Fruit fly (Drosophila melanogaster) ovary, adult (tissue): Measurements from ENCODE around the gene Slu7.
A peak's percentile ranks its signal among the peaks of the same experiment; 100 is the strongest.

ENCODE experiments used
- CG17801 ChIP-seq: fragments of 200-800 bp; optimal IDR thresholded peaks from 2 replicates; lab custom pipeline; 2019; ENCODE audit warnings: missing biosample characterization, mild to moderate bottlenecking, missing genetic modification characterization, moderate library complexity; ENCODE audit not compliant: partially characterized antibody

The Slu7 gene

DNA sequence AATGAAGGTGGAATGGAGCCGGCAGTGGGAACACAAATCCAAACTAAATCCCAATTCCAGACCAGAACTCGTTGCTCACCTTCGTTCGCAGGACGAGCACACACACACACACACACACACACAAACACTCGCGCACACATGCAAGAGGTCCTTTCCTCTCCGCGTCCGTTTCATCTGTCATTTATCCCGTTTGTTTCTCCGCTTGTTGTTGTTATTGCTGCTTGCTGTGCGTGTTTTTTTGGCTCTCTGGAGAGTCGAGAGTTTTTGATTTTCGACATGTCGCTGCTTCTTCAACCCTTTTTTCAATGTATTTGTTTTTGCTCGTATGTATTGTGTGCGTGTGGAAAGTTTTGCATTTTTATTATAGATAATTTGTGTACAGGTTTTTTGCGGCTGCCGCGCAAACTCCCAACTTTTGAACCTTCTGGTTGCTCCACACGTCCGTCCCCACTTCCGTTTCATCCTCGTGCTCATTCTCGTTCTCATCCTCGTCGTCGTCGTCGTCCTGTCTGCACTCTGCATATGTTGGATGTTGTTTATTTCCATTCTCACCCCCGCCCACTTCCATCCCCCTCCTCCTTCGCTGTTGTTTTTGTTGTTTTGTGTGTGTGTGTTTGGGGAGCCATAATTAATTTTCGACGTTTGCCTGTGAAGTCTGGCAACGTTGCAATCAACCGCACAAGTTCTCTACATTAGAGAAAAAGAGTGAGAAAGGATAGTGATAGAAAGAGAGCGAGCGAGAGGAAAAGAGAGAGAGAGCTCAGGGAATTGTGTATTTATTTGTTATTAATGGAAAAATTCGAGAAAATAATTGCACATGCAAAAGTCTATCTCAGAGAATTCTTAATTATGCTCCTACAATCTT lies 30.6 kb upstream of the Slu7 start:
- TF ChIP-seq CG17801 (GFP tag; lab: Kevin White, UChicago), result no peak

DNA sequence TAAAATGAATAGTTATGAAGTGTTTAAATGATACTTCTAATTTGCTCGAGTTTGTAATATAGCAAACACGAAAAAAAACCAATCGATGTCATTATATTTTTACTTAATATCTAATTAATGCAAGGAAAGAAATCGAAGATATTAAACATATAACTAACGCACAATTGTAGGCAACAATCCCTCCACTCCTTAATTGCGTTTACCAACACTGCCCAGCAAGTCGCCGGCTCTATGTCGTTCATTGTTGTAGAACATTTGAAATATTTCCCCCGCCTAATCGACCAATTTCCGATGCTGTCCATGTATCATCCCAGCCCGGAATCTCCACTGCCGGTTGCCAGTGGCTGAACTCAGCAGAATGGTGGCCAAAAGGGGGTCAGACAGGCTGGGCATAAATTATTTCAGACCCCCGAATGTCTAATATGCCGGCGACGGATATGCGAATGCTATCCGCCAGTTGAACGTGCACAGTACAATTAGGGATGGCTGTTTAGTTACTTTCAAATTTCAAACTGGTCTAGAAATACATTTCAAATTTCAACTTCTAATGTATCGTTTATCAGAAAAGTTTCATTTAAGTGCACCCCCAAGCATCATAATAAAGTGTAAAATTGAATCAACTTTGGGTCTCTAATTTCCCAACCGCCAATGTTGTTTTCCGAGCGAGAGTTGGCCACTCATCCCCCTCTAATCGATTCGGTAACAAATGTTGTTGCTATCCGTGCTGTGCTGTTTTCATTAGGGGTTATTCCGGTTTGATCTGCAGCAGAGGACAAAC lies 29.7 kb upstream of the Slu7 start:
- TF ChIP-seq CG17801 (GFP tag; lab: Kevin White, UChicago), result no peak

DNA sequence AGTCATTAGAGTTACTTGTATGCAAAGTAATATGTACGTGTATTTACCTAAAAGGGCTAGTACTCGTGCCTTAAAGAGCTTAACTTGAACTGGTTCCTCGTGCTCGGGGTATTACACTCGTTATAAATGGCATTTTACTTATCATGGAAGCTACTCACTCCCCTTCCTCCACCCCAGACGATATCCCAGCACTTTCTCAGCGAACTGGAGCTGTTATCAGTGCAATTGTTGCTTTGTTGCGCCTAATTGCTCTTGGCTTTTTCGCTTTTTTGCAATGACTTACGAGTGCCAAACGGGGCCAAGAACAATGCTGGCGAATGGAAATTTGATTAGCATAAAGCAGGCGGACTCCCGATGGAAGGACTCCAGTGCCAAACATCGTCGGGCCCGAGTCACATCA lies 28.2 kb upstream of the Slu7 start:
- no peak for TF ChIP-seq CG17801 (GFP tag; lab: Kevin White, UChicago)

DNA sequence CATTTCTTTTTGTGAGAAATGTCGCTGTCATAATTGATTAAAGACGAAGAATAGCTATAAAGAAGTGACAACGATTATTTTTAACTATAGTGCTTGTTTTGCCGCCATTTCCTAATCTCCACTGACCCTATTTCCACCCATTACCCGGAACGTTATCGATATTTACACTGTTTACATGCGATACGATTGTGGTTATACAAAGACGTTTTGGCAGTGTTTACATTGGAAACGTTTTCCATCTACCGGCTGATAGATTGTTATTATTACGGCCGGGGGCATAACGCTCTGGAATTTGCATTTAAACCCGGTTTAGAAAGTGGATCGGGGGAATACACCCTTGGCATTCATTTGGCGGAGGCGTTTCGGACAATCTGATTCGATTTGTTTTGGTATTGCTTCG lies 27.4 kb upstream of the Slu7 start:
- TF ChIP-seq CG17801 (GFP tag; lab: Kevin White, UChicago), result no peak

DNA sequence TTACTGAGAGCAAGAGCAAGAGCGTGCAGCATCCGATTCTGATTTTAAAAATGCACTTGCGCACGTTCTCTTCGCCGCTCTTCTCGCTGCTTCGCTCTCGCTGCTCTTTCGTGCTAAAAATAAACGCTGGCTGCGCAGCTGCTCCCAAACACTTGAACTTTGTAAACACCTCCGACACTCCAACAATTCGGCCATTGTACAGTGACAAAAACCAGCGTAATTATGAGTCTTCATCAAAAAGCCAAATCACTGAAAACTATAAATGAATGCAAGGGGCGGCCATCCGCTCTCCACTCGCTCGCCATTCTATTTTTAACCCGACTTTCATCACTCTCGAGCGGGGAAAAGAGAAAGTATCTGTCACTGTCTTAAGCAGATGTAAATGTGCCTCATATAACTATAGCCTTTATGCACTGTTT lies 25.8 kb upstream of the Slu7 start:
- no peak for TF ChIP-seq CG17801 (GFP tag; lab: Kevin White, UChicago)

DNA sequence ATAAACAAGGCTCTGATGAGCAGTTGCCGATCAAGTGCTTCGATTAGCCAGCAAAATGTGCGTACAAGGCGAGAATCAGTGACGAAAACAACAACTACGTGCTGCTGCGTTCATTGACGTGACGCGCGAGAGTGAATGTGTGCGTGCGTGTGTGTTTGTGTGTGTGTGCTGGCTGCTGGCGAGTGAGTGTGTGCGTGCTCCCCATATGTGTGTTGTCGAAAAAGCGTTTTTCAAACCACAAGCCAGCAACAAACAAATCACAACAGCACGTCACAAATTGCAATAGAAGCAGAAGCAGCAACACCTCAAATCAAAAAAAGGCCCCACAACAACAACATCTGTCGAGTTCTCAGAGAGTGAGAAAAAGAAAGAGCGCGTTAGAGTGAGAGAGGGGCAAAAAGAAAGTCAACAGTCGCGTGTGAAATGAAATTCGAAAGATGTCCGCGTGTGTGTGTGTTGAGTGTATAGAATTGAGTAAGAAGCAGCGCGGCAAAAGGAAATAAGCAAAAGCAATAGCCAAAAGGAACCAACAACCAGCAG lies 25.1 kb upstream of the Slu7 start:
- no peak for TF ChIP-seq CG17801 (GFP tag; lab: Kevin White, UChicago)

DNA sequence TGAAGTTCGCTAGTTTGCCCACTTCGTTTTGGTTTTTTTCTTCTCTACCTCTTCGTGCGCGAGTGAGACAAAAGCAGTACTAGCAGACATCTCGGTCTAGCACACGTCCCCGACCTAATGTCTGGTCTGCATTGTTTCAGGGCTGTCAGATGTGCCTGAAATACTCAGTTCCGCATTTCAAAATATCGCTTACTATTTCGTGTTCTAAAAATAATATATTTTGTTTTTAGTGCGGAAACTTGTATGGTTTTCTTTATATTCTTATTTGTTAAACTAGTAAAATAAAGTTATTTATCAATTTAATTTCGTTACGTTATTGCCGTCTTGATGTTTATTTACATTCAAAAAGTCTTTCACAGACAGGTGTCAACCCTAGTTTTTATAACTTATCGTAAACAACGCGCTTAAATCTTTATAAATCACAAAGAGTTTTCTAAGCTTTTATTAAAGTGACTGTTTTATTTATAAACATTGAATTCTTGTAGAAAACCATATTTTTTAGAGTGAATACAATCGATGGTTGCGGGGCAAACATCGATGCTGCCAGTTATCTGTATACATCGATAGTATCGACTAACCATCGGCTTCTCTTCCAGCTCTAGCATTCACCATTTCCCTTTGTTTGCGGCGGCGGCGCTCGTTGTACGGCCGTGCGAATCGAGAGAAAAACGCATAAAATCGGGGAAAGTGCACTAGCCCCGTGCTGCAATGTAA lies 24.5 kb upstream of the Slu7 start:
- peak; percentile 39 for TF ChIP-seq CG17801 (GFP tag; lab: Kevin White, UChicago)

DNA sequence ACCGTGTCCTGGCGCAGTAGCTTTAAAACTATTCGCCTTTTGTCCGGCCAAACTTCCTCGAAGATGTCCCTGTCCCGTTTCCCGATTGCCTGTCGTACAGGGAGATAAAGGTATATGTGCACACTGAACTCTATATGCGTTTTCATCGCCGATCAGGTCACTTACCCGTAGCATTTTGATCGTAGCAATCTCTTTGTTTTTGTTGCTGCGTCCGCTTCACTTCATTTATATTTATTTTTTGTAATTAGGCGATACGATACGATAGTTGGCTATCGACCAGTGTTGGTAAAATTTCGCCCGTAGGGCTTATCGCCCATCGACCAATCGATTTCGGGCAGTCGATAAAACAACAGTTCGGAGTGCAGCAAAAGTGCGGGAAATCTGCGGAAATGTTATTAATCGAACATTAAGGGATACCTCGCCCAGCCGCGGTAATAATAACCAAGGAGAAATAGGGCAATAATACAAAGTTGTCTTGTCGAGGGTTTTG lies 23.9 kb upstream of the Slu7 start, which contains the start of the genes Cul5 and Bicra:
TSS of gene Cul5 (minus strand) at position 259 of the 490 bp plus-strand sequence.
TSS of gene Bicra (plus strand) at position 324 of the 490 bp plus-strand sequence.
- peak; percentile 67 for TF ChIP-seq CG17801 (GFP tag; lab: Kevin White, UChicago)

DNA sequence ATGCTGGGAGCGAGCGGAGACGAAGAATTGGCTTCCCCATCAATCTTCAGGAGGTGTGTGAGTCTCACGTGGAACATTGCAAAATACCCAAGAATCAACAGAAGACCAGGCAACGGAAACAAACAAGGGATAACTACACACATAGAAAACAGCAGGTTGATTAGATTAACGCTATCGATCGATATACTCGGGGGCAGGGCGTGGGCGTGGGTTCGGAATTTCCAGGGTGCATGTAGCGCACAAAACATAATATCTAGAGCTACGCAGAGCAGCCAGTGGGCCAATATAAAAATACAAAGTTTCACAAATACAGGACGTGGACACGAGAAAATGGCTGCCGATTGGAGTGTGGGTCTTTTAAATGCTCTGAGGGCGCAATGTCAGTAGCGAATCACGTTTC lies 20.5 kb upstream of the Slu7 start:
- no peak for TF ChIP-seq CG17801 (GFP tag; lab: Kevin White, UChicago)

DNA sequence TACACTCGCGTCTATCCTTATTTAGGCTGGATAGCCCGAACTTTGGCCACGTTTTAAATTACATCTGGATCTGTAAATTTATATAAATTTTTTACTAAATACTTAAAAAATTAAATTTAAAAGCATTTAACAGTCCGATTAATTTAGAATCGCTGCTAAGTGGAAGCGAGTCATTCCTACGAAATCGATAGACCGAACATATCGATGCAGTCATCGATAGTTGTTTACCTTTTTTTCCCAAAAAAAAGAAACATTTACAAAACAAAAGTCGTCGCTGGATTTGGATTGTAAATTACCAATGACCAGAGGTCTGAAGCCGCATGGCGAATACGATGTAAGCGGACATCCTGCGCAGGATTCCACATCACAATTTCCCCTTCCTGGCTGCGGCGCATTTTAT lies 16.8 kb upstream of the Slu7 start, which contains the start of gene Sirt7:
TSS of gene Sirt7 (plus strand) at position 218 of the 400 bp plus-strand sequence.
- TF ChIP-seq CG17801 (GFP tag; lab: Kevin White, UChicago), result peak; percentile 89

DNA sequence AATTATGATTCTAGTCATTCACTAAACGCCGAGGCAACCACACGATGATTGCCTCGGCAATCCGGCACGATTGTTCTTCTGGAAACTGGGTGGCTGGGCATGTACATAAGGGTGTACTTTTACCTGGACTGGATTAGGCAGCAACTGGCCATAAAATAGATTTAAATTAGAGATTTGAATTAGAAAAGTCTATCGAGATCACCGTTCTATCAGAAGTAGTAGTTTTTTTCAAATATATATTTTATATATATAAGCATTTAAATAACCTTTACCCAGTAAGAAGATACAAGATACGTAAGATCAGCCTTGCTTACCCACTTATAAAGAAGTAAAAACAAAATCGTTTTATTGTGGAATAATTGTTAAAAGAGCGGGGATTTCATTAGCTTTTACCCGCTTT lies 15.2 kb upstream of the Slu7 start, which contains the start of gene CG11843:
TSS of gene CG11843 (plus strand) at position 301 of the 400 bp plus-strand sequence.
- no peak for TF ChIP-seq CG17801 (GFP tag; lab: Kevin White, UChicago)

DNA sequence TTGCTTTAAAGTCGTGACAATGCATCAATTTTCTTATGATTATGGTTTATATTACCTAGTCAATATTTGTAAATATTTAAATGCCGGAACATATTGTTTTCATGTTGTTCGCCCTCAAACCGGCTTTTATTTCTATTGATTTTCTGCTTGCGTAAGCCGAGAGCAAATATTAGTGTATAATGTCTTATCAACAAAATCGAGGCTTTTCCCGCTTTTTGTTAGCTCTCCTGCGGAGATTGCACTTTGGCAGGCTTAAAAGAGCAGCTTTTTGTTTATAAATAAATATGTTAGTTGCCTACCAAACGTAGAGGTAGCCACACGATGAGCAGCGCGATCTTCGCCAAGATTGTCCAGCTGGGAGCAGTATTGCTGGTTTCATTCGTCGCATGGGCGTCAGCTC lies 13.5 kb upstream of the Slu7 start, which contains the start of gene CG11842:
TSS of gene CG11842 (plus strand) at position 301 of the 400 bp plus-strand sequence.
- TF ChIP-seq CG17801 (GFP tag; lab: Kevin White, UChicago), result no peak

DNA sequence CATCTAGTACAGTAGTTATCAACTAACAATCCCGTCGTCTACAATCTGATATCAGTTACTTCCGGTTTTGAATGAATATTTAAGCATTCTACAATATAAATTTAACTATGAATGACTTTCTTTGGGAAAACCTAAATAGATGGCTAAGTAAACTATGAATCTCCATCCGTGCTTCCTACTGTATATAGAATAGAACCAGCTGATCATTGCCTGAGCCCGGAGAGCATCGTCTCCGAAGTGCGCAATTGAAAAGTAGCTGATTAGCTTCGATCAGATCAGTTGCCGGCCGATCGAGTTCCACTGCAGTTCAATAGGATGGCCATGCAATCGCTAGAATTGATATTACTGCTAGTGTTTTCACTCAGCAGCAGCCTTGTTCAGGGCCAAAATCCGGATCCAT lies 11.9 kb upstream of the Slu7 start, which contains the start of gene CG11841:
TSS of gene CG11841 (plus strand) at position 301 of the 400 bp plus-strand sequence.
- no peak for TF ChIP-seq CG17801 (GFP tag; lab: Kevin White, UChicago)
